Worm (Caenorhabditis elegans): ENCODE data around the gene srab-2.

DNA sequence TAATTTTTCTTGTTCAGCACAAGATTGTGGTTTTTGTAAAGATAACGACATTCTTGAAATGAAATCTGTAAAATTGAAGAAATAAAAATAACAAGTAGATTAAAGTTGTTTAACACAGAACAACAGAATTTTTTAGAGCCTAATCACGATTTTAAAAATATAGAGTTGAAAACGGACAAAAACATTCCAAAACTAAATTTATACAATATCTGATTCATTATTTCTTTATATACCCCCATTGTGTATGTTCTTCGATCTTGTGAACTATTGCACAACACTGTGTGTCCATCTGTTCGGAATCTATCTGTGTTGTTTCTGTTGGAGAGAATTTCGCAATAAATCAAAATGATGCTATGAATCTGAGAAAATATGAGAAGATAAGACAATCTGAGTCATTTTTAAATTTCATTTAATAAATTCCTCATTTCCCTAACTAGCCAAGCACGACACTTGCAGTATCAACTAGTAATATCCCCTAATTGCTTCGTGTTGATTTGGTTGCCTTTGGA, 19.8 kb downstream of the srab-2 start, which contains the start of gene Y58A7A.4:
- no peak for TF ChIP-seq nhr-77 (tag; optimal IDR thresholded peaks at IDR 0.05)
- TF ChIP-seq nhr-11 (tag; optimal IDR thresholded peaks at IDR 0.05) = no peak
- TF ChIP-seq snpc-4 (tag; optimal IDR thresholded peaks at IDR 0.05) = no peak
- no peak for TF ChIP-seq unc-62 (GFP tag; optimal IDR thresholded peaks at IDR 0.05)
- TF ChIP-seq alr-1 (tag; optimal IDR thresholded peaks at IDR 0.05) = no peak
- no peak for TF ChIP-seq nhr-23 (tag; optimal IDR thresholded peaks at IDR 0.05)
- no peak for TF ChIP-seq ztf-11 (tag; optimal IDR thresholded peaks at IDR 0.05)
- no peak for TF ChIP-seq lin-13 (GFP tag; optimal IDR thresholded peaks at IDR 0.05)
- TF ChIP-seq nhr-10 (tag; optimal IDR thresholded peaks at IDR 0.05) = no peak
